Fruit fly (Drosophila melanogaster) whole organism, embryonic: ENCODE results near the gene Crtc.

Experiments
- Abd-B ChIP-seq: fragments of 200-800 bp; sonication (Bioruptor generic); optimal IDR thresholded peaks from 2 replicates; lab custom pipeline; 2018; ENCODE audit warnings: missing biosample characterization, mild to moderate bottlenecking, missing genetic modification characterization, moderate library complexity
- CG10274 ChIP-seq: fragments of 200-800 bp; sonication (Bioruptor generic); optimal IDR thresholded peaks from 3 replicates; lab custom pipeline; 2017; ENCODE audit warnings: missing biosample characterization, mild to moderate bottlenecking, missing genetic modification characterization
- CG11560 ChIP-seq: fragments of 200-800 bp; sonication (Bioruptor generic); IDR thresholded peaks from 3 replicates; pipeline ENCODE4 v1.3.6; 2022; ENCODE audit warnings: missing biosample characterization, missing genetic modification characterization
- CG6272 ChIP-seq: fragments of 200-800 bp; sonication (Bioruptor generic); IDR thresholded peaks from 2 replicates; pipeline ENCODE4 v1.3.6; 2022; ENCODE audit warnings: missing biosample characterization, missing genetic modification characterization
- CG9817 ChIP-seq: fragments of 200-800 bp; sonication (Bioruptor generic); optimal IDR thresholded peaks from 2 replicates; lab custom pipeline; 2018; ENCODE audit warnings: missing biosample characterization, mild to moderate bottlenecking, missing genetic modification characterization, moderate library complexity
- grau ChIP-seq: fragments of 200-800 bp; optimal IDR thresholded peaks from 3 replicates; lab custom pipeline; 2019; ENCODE audit warnings: missing biosample characterization, mild to moderate bottlenecking, missing genetic modification characterization, moderate library complexity
- lola ChIP-seq, 3 experiments: fragments of >200 bp in 2 of 3; fragments of 200-800 bp in 1 of 3; sonication (Bioruptor generic) in 1 of 3; optimal IDR thresholded peaks; 2 replicates each; lab custom pipeline; 2017 to 2019; ENCODE audit warnings: missing biosample characterization in 3 of 3, missing genetic modification characterization in 3 of 3, mild to moderate bottlenecking in 1 of 3, moderate library complexity in 1 of 3
- schlank ChIP-seq: fragments of 200-800 bp; sonication (Bioruptor generic); optimal IDR thresholded peaks from 2 replicates; lab custom pipeline; 2018; ENCODE audit warnings: missing biosample characterization, mild to moderate bottlenecking, missing genetic modification characterization
- sna ChIP-seq: fragments of 200-800 bp; sonication (Bioruptor generic); IDR thresholded peaks from 2 replicates; pipeline ENCODE4 v1.3.6; 2022; ENCODE audit warnings: missing biosample characterization, missing genetic modification characterization; ENCODE audit not compliant: partially characterized antibody
- tgo ChIP-seq: fragments of 200-800 bp; sonication (Bioruptor generic); IDR thresholded peaks from 3 replicates; pipeline ENCODE4 v1.3.6; 2022; ENCODE audit warnings: missing biosample characterization, missing genetic modification characterization

- TF ChIP-seq Abd-B (peak; percentile 61), schlank (tag; lab: Kevin White, UChicago) (no peak), CG10274 (GFP tag; lab: Kevin White, UChicago) (no peak), CG6272 (GFP tag; lab: Robert Waterston, UW) (no peak), grau (tag; lab: Kevin White, UChicago) (peak; percentile 63), CG11560 (tag; lab: Robert Waterston, UW) (0 out of 3 replicates have a peak, but pooled peaks have one; percentile 25), sna (GFP tag; lab: Robert Waterston, UW) (no peak), tgo (peak; percentile 25; the same call in 1 of the 3 replicates), CG9817 (tag; lab: Kevin White, UChicago) (no peak), lola (GFP tag; optimal IDR thresholded peaks at IDR 0.05; lab: Kevin White, UChicago) (peak in 1 of 3 experiments; percentile 93)
These were observed 57.9 kb downstream of the Crtc start for dm6 chr3L:17610896-17611711.
